Worm (Caenorhabditis elegans) whole organism, early embryonic: Measurements from ENCODE around the gene skr-3.

Source experiments
- F13C5.2 ChIP-seq: sonication (generic microtip); optimal IDR thresholded peaks from 2 replicates; lab custom pipeline; 2017; ENCODE audit warnings: mild to moderate bottlenecking, missing genetic modification characterization, inconsistent platforms, missing compliant biosample characterization
- aly-1 ChIP-seq: sonication (generic microtip); optimal IDR thresholded peaks from 2 replicates; lab custom pipeline; 2016; ENCODE audit warnings: missing genetic modification characterization, missing compliant biosample characterization
- ama-1 ChIP-seq: fragments of 150-350 bp; optimal IDR thresholded peaks from 2 replicates; lab custom pipeline; 2014
- ceh-13 ChIP-seq: fragments of 200-800 bp; sonication (Bioruptor generic); optimal IDR thresholded peaks from 2 replicates; lab custom pipeline; 2018; ENCODE audit warnings: mild to moderate bottlenecking, missing genetic modification characterization, missing compliant biosample characterization
- ceh-36 ChIP-seq: sonication (generic microtip); optimal IDR thresholded peaks from 2 replicates; lab custom pipeline; 2016; ENCODE audit warnings: missing genetic modification characterization, inconsistent platforms, missing compliant biosample characterization
- flt-1 ChIP-seq: fragments of 200-800 bp; sonication (Bioruptor generic); IDR thresholded peaks from 2 replicates; pipeline ENCODE4 v1.3.6; 2022; ENCODE audit warnings: missing genetic modification characterization, missing compliant biosample characterization
- hmbx-1 ChIP-seq: sonication (generic microtip); optimal IDR thresholded peaks from 2 replicates; lab custom pipeline; 2016; ENCODE audit warnings: mild to moderate bottlenecking, missing genetic modification characterization, missing compliant biosample characterization
- hnd-1 ChIP-seq: sonication (generic microtip); optimal IDR thresholded peaks from 2 replicates; lab custom pipeline; 2016; ENCODE audit warnings: missing genetic modification characterization, missing compliant biosample characterization
- pes-1 ChIP-seq: fragments of 200-800 bp; sonication (Bioruptor generic); IDR thresholded peaks from 2 replicates; pipeline ENCODE4 v1.3.6; 2022; ENCODE audit warnings: missing genetic modification reagents, missing genetic modification characterization, missing compliant biosample characterization
- scrt-1 ChIP-seq: fragments of 200-800 bp; sonication (Bioruptor generic); IDR thresholded peaks from 2 replicates; pipeline ENCODE4 v1.3.6; 2022; ENCODE audit warnings: missing genetic modification characterization, missing compliant biosample characterization
- sea-1 ChIP-seq: fragments of 200-800 bp; sonication (Bioruptor generic); conservative IDR thresholded peaks from 2 replicates; pipeline ENCODE4 v1.3.6; 2022; ENCODE audit warnings: missing genetic modification characterization, missing compliant biosample characterization
- tbx-11 ChIP-seq: fragments of 200-800 bp; sonication (Bioruptor generic); IDR thresholded peaks from 2 replicates; pipeline ENCODE4 v1.3.6; 2022; ENCODE audit warnings: missing genetic modification characterization, missing compliant biosample characterization
- tbx-37 ChIP-seq: fragments of 200-800 bp; sonication (Bioruptor generic); conservative IDR thresholded peaks from 2 replicates; pipeline ENCODE4 v1.3.6; 2022; ENCODE audit warnings: missing genetic modification reagents, missing genetic modification characterization, missing compliant biosample characterization
- tra-4 ChIP-seq: sonication (generic microtip); optimal IDR thresholded peaks from 2 replicates; lab custom pipeline; 2017; ENCODE audit warnings: missing genetic modification characterization, missing compliant biosample characterization

- TF ChIP-seq hnd-1 (tag; lab: Kevin White, UChicago) (no peak), tbx-11 (no peak), scrt-1 (GFP tag; lab: Robert Waterston, UW) (no peak), ama-1 (no peak), hmbx-1 (tag; lab: Kevin White, UChicago) (no peak), aly-1 (tag; lab: Kevin White, UChicago) (no peak), ceh-36 (no peak), ceh-13 (GFP tag; lab: Kevin White, UChicago) (no peak), F13C5.2 (tag; lab: Kevin White, UChicago) (no peak), flt-1 (no peak), tbx-37 (GFP tag; lab: Robert Waterston, UW) (no peak), pes-1 (GFP tag; lab: Robert Waterston, UW) (no peak), tra-4 (no peak), sea-1 (no peak)
Observed at ce11 chrV:16155111-16155510, 34.2 kb downstream of the skr-3 start, which contains the start of gene str-97.
